Worm (Caenorhabditis elegans) whole organism, L3 larva: ENCODE data around the gene daf-1.
A peak's percentile ranks its signal among the peaks of the same experiment; 100 is the strongest.
"Not testable (repeated sequence)": the region's sequence is repeated elsewhere in the genome, so short reads cannot be mapped to it uniquely, and the experiment has no call there.

Source experiments
- R02D3.7 ChIP-seq: fragments of 150-350 bp; optimal IDR thresholded peaks from 2 replicates; lab custom pipeline; 2014; ENCODE audit warnings: missing biosample characterization, missing genetic modification characterization
- aly-2 ChIP-seq: fragments of 150-350 bp; optimal IDR thresholded peaks from 2 replicates; lab custom pipeline; 2014; ENCODE audit warnings: missing biosample characterization, missing genetic modification characterization
- ceh-16 ChIP-seq: sonication (generic microtip); optimal IDR thresholded peaks from 2 replicates; lab custom pipeline; 2017; ENCODE audit warnings: missing biosample characterization, missing genetic modification characterization
- ceh-28 ChIP-seq: fragments of 150-350 bp; optimal IDR thresholded peaks from 2 replicates; lab custom pipeline; 2014; ENCODE audit warnings: missing biosample characterization, missing genetic modification reagents, missing genetic modification characterization
- ceh-82 ChIP-seq: fragments of 150-350 bp; optimal IDR thresholded peaks from 2 replicates; lab custom pipeline; 2014; ENCODE audit warnings: missing biosample characterization, missing genetic modification characterization
- ceh-9 ChIP-seq: sonication (generic microtip); optimal IDR thresholded peaks from 2 replicates; lab custom pipeline; 2018; ENCODE audit warnings: missing biosample characterization, missing genetic modification characterization
- egl-5 ChIP-seq: fragments of 150-350 bp; optimal IDR thresholded peaks from 2 replicates; lab custom pipeline; 2017; ENCODE audit warnings: missing biosample characterization, missing genetic modification reagents, missing genetic modification characterization, inconsistent platforms
- elt-1 ChIP-seq: fragments of 150-350 bp; optimal IDR thresholded peaks from 2 replicates; lab custom pipeline; 2014; ENCODE audit warnings: missing biosample characterization, missing genetic modification characterization
- elt-3 ChIP-seq, 3 experiments: fragments of 150-350 bp in 1 of 3; sonication (generic microtip) in 2 of 3; optimal IDR thresholded peaks; 2 replicates in 2 of 3; 4 replicates in 1 of 3; lab custom pipeline; 2014 to 2017; ENCODE audit warnings: missing biosample characterization in 3 of 3, missing genetic modification characterization in 3 of 3
- eor-1 ChIP-seq, 2 experiments: fragments of 150-350 bp; optimal IDR thresholded peaks; 2 replicates each; lab custom pipeline; 2014 to 2018; ENCODE audit warnings: missing biosample characterization in 2 of 2, missing genetic modification characterization in 2 of 2
- fkh-10 ChIP-seq: sonication (generic microtip); optimal IDR thresholded peaks from 2 replicates; lab custom pipeline; 2017; ENCODE audit warnings: missing biosample characterization, missing genetic modification reagents, missing genetic modification characterization
- lin-15B ChIP-seq: fragments of 150-350 bp; optimal IDR thresholded peaks from 2 replicates; lab custom pipeline; 2014; ENCODE audit warnings: missing biosample characterization, missing genetic modification characterization
- lin-39 ChIP-seq: fragments of 150-350 bp; optimal IDR thresholded peaks from 2 replicates; lab custom pipeline; 2018; ENCODE audit warnings: missing biosample characterization, missing genetic modification reagents, missing genetic modification characterization
- lsy-12 ChIP-seq: sonication (generic microtip); optimal IDR thresholded peaks from 2 replicates; lab custom pipeline; 2016; ENCODE audit warnings: mild to moderate bottlenecking, missing genetic modification characterization, missing compliant biosample characterization
- mdl-1 ChIP-seq: fragments of 150-350 bp; optimal IDR thresholded peaks from 2 replicates; lab custom pipeline; 2014; ENCODE audit warnings: missing biosample characterization, missing genetic modification characterization
- mml-1 ChIP-seq: fragments of 150-350 bp; sonication (generic microtip); optimal IDR thresholded peaks from 3 replicates; lab custom pipeline; 2014; ENCODE audit warnings: missing biosample characterization, missing genetic modification characterization
- nfya-1 ChIP-seq: sonication (generic microtip); optimal IDR thresholded peaks from 2 replicates; lab custom pipeline; 2017; ENCODE audit warnings: missing genetic modification characterization, mild to moderate bottlenecking, missing compliant biosample characterization, antibody characterized with exemption, moderate library complexity; ENCODE audit not compliant: insufficient read depth
- nhr-12 ChIP-seq: fragments of 150-350 bp; optimal IDR thresholded peaks from 2 replicates; lab custom pipeline; 2014; ENCODE audit warnings: missing biosample characterization, missing genetic modification characterization
- nhr-23 ChIP-seq: fragments of 150-350 bp; optimal IDR thresholded peaks from 2 replicates; lab custom pipeline; 2014; ENCODE audit warnings: missing biosample characterization, missing genetic modification reagents, missing genetic modification characterization
- nhr-237 ChIP-seq: fragments of 150-350 bp; optimal IDR thresholded peaks from 2 replicates; lab custom pipeline; 2014; ENCODE audit warnings: missing biosample characterization, missing genetic modification characterization
- nhr-25 ChIP-seq: sonication (generic microtip); optimal IDR thresholded peaks from 2 replicates; lab custom pipeline; 2017; ENCODE audit warnings: missing biosample characterization, missing genetic modification characterization
- nhr-43 ChIP-seq: sonication (generic microtip); optimal IDR thresholded peaks from 2 replicates; lab custom pipeline; 2016; ENCODE audit warnings: mild to moderate bottlenecking, missing genetic modification characterization, missing compliant biosample characterization; ENCODE audit not compliant: poor library complexity, severe bottlenecking
- nhr-67 ChIP-seq: fragments of 150-350 bp; optimal IDR thresholded peaks from 2 replicates; lab custom pipeline; 2014; ENCODE audit warnings: missing biosample characterization, missing genetic modification characterization
- nhr-76 ChIP-seq: fragments of 150-350 bp; sonication (generic microtip); optimal IDR thresholded peaks from 5 replicates; lab custom pipeline; 2014; ENCODE audit warnings: missing biosample characterization, missing genetic modification characterization
- nhr-77 ChIP-seq: fragments of 150-350 bp; optimal IDR thresholded peaks from 2 replicates; lab custom pipeline; 2014; ENCODE audit warnings: missing biosample characterization, missing genetic modification characterization
- pha-4 ChIP-seq: fragments of 150-350 bp; optimal IDR thresholded peaks from 2 replicates; lab custom pipeline; 2014; ENCODE audit warnings: missing biosample characterization, missing genetic modification reagents, missing genetic modification characterization
- pqm-1 ChIP-seq: fragments of 150-350 bp; optimal IDR thresholded peaks from 2 replicates; lab custom pipeline; 2017; ENCODE audit warnings: missing biosample characterization, missing genetic modification characterization, inconsistent platforms
- sea-2 ChIP-seq: fragments of 150-350 bp; sonication (generic microtip); optimal IDR thresholded peaks from 4 replicates; lab custom pipeline; 2014; ENCODE audit warnings: missing biosample characterization, missing genetic modification reagents, missing genetic modification characterization
- snpc-4 ChIP-seq: fragments of 150-350 bp; optimal IDR thresholded peaks from 2 replicates; lab custom pipeline; 2014; ENCODE audit warnings: missing biosample characterization, missing genetic modification characterization
- tbx-2 ChIP-seq: sonication (generic microtip); optimal IDR thresholded peaks from 2 replicates; lab custom pipeline; 2016; ENCODE audit warnings: mild to moderate bottlenecking, missing genetic modification characterization, missing compliant biosample characterization
- unc-62 ChIP-seq: fragments of 150-350 bp; sonication (generic microtip); optimal IDR thresholded peaks from 4 replicates; lab custom pipeline; 2014; ENCODE audit warnings: missing biosample characterization, missing genetic modification reagents, missing genetic modification characterization
- ztf-11 ChIP-seq: fragments of 150-350 bp; optimal IDR thresholded peaks from 2 replicates; lab custom pipeline; 2014; ENCODE audit warnings: missing biosample characterization, missing genetic modification characterization
- ztf-4 ChIP-seq: fragments of 150-350 bp; optimal IDR thresholded peaks from 2 replicates; lab custom pipeline; 2014; ENCODE audit warnings: missing biosample characterization, missing genetic modification characterization

The daf-1 gene

ce11 chrIV:89991-90390 lies 42.2 kb upstream of the daf-1 start, which contains the start of gene scl-23:
Gene scl-23 (minus strand): TSS chrIV:90091.
- TF ChIP-seq pha-4 (tag; lab: Kevin White, UChicago) (no peak), eor-1 (tag; optimal IDR thresholded peaks at IDR 0.05; lab: Kevin White, UChicago) (no peak), nhr-67 (tag; lab: Kevin White, UChicago) (no peak), ztf-11 (tag; lab: Kevin White, UChicago) (no peak), lsy-12 (tag; lab: Kevin White, UChicago) (no peak), nhr-237 (tag; lab: Kevin White, UChicago) (no peak), nhr-76 (tag; lab: Kevin White, UChicago) (no peak), elt-3 (tag; optimal IDR thresholded peaks at IDR 0.05; lab: Kevin White, UChicago) (no peak), nhr-77 (tag; lab: Kevin White, UChicago) (no peak)

DNA sequence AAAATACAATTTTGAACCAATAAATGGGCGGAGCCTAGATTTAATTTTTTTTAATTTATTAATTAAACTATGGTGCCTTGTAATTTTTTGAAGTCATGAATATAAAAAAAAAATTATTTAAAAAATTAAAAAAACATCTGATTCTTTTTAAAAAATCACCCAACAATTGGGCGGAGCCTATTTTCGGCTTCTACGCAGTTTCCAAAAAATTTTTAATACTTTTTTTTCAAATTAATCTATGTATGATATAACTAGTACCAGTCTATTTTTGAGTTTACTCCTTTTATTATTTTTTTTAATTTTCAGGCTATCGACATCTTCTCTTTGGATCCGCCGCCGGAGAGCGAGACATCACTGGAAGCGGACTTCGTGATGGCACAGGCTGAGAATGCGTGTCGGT lies 40.5 kb upstream of the daf-1 start, which contains the start of gene tpa-1:
Gene tpa-1, plus strand, starts transcription at position 301 of the 400 bp plus-strand sequence.
- TF ChIP-seq sea-2 (GFP tag; lab: Kevin White, UChicago) (no peak), lsy-12 (tag; lab: Kevin White, UChicago) (no peak), lin-15B (tag; lab: Kevin White, UChicago) (no peak), ceh-82 (tag; lab: Kevin White, UChicago) (no peak), nfya-1 (tag; lab: Kevin White, UChicago) (no peak), mdl-1 (no peak), ztf-4 (tag; lab: Kevin White, UChicago) (no peak), ceh-9 (tag; lab: Kevin White, UChicago) (no peak), eor-1 (tag; optimal IDR thresholded peaks at IDR 0.05; lab: Kevin White, UChicago) (no peak), snpc-4 (tag; lab: Kevin White, UChicago) (no peak)

- TF ChIP-seq egl-5 (tag; lab: Kevin White, UChicago) (no peak), fkh-10 (GFP tag; lab: Kevin White, UChicago) (peak; percentile 44)
These were observed 34.5 kb upstream of the daf-1 start for ce11 chrIV:97681-98080.

DNA sequence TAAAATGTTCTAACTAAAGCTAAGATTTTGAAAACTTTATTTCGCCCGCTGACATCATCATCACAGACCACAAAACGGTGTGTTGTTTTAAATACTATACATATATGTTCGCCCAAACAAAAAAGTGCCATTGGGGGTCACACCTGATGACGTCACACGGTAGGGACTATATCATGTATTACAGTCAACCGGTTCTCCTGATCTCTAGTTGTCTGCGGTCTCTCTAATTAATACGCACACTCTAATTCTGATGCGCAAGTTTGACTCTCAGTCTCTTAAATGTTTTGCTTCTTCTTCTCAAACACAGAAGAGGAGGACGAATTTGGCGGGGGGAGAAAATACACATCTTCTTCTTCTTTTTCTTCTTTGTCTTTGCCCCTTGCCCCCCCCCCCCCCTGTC lies 29.4 kb upstream of the daf-1 start:
- TF ChIP-seq nhr-67 (tag; lab: Kevin White, UChicago) (no peak), nhr-25 (peak; percentile 96), nfya-1 (tag; lab: Kevin White, UChicago) (peak; percentile 3), R02D3.7 (no peak), nhr-23 (tag; lab: Kevin White, UChicago) (peak; percentile 62), pqm-1 (tag; lab: Kevin White, UChicago) (no peak), nhr-43 (tag; lab: Kevin White, UChicago) (peak; percentile 13)

DNA sequence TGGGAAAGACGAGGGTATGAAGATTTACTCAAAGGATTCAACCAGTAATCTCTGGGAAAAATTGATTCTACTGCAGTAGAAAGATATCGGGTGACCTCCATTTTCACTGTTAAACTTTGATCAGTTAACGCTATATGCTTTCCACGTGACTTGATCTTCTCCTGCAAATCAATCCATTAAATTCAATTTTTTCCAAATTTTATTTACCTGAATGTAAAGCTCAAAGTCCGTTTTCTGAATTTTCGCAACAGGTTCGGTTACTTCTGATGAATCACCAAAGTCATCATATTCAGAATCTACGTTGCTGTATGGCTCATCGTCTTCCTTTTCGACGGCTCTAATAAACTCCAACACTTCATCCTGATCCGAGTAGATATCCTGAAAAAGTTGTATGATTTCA lies 22.9 kb upstream of the daf-1 start, which contains the start of gene B0545.4:
Gene B0545.4, minus strand, starts transcription at position 101 of the 400 bp plus-strand sequence.
- TF ChIP-seq ceh-28 (tag; lab: Kevin White, UChicago) (no peak), tbx-2 (tag; lab: Kevin White, UChicago) (no peak), unc-62 (no peak), elt-1 (tag; lab: Kevin White, UChicago) (no peak), ceh-16 (tag; lab: Kevin White, UChicago) (no peak), nhr-12 (tag; lab: Kevin White, UChicago) (no peak), aly-2 (tag; lab: Kevin White, UChicago) (no peak), nhr-67 (tag; lab: Kevin White, UChicago) (no peak), mml-1 (tag; lab: Kevin White, UChicago) (no peak), ceh-9 (tag; lab: Kevin White, UChicago) (no peak)
- TF ChIP-seq, all 47 proteins: peak for 0

DNA sequence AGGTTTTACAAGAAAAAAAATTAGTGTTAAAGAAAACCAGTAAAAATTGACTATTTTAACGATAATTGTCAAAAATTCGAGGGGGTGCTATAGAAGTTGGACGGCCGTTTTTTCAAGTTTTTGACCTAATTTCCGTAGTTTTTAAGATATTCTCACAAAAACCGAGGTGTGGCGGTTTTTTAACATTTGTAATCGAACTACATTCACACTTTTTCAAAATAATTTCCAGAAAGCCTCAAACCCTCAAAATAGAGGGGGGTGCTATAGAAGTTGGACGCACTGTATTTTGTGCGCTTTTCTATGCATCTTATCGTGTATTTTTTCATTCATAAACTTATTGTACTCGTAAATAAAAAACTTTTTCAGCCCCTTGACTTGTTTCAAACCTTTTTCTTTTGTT lies 20.8 kb upstream of the daf-1 start, which contains the start of gene F29C4.4:
Gene F29C4.4, plus strand, starts transcription at position 301 of the 400 bp plus-strand sequence.
- TF ChIP-seq eor-1 (tag; optimal IDR thresholded peaks at IDR 0.05; lab: Kevin White, UChicago); lin-39 (tag; lab: Kevin White, UChicago); nfya-1 (tag; lab: Kevin White, UChicago): not testable (repeated sequence)
